Fruit fly (Drosophila melanogaster): Measurements from ENCODE around the gene spz5.

DNA sequence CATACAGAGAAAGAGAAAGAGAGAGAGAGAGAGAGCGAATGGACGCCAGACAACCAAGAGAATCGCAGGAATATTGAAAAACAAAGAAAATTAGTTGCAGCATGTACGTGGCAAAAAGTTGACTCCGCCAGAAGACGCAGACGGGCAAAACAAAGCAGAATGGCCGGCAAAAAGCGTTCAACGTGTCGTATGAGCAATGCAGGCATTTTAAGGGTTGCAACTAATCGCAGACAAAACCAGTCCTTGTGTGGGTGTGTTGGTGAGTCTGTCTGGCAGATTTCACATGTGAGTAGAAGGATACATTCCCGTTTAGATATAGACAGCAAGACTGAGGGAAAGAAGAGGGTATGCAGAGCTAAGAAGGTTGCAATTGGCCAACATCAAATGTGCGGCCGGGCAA lies 47.5 kb downstream of the spz5 start:
- TF ChIP-seq Gug (GFP tag; IDR thresholded peaks at IDR 0.05) (no peak), CG16779 (tag; optimal IDR thresholded peaks at IDR 0.05) (no peak), Blimp-1 (GFP tag; optimal IDR thresholded peaks at IDR 0.05) (no peak), pdm3 (GFP tag; optimal IDR thresholded peaks at IDR 0.05) (no peak), Eip75B (GFP tag; optimal IDR thresholded peaks at IDR 0.05) (no peak), CG10631 (GFP tag; optimal IDR thresholded peaks at IDR 0.05) (no peak), Sox14 (GFP tag; optimal IDR thresholded peaks at IDR 0.05) (no peak), ss (GFP tag; optimal IDR thresholded peaks at IDR 0.05) (no peak), acj6 (GFP tag; optimal IDR thresholded peaks at IDR 0.05) (no peak)
